Fruit fly (Drosophila melanogaster) Kc167 (cell line): ENCODE data around the gene tay.

Source experiments
- Sin3A ChIP-seq: fragments of >200 bp; optimal IDR thresholded peaks from 2 replicates; lab custom pipeline; 2018; ENCODE audit warnings: missing external identifiers
- ttk ChIP-seq: sonication (Bioruptor generic); optimal IDR thresholded peaks from 2 replicates; lab custom pipeline; 2017; ENCODE audit warnings: missing external identifiers

- TF ChIP-seq Sin3A (lab: Kevin White, UChicago): no peak
- no peak for TF ChIP-seq ttk (lab: Kevin White, UChicago)
Measured at dm6 chrX:15921655-15922054, 34.5 kb upstream of the tay start, which contains the start of gene CG8916.
